Worm (Caenorhabditis elegans) whole organism, dauer: ENCODE results near the gene Y39G8B.10.

Experiments used
- unc-62 ChIP-seq: sonication (generic microtip); optimal IDR thresholded peaks from 2 replicates; lab custom pipeline; 2017; ENCODE audit warnings: missing biosample characterization, missing genetic modification reagents, missing genetic modification characterization

Y39G8B.10 gene

DNA sequence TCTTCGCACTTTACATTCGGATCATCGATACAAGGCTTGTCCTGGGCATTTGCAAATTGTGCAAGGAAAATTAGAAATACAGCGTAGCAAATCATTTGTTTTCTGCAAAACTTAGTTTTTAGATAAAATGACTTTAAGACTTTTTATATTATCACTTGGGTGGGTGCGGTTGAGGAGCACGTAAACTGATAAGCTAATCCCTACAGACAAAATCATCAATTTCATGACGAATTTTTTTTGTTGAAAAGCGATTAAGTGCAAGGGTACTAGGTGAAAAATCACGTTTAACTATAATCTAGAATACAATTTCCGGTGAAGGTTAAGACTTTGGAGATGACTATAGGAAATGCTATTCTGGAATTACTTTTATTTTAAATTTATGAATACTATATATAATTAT is 14.6 kb upstream of the Y39G8B.10 start, which contains the start of gene F01D5.1:
Gene F01D5.1 (minus strand): TSS at position 105 of the 400 bp plus-strand sequence.
- TF ChIP-seq unc-62 (GFP tag; lab: Kevin White, UChicago) = no peak

DNA sequence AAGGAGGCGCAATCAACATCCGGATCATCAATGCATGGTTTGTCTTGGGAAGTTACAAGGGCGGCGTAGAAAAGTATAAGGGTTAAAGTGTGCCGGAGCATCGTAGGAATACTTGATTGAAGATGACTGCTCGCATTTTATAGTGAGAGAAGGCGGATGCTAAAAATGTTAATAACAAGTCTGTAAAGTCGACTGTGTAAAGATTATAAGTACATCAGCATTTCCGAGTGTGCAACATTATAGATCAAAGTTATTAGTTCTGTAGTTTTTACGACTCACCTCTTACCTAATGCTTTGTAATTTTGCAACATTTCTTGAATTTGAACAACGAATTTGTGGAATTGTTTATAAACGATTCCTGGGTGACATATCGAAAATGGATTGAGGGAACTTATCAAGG is 12.0 kb upstream of the Y39G8B.10 start, which contains the start of gene Y39G8B.7:
Gene Y39G8B.7 (minus strand): TSS at position 101 of the 400 bp plus-strand sequence.
- no peak for TF ChIP-seq unc-62 (GFP tag; lab: Kevin White, UChicago)

DNA sequence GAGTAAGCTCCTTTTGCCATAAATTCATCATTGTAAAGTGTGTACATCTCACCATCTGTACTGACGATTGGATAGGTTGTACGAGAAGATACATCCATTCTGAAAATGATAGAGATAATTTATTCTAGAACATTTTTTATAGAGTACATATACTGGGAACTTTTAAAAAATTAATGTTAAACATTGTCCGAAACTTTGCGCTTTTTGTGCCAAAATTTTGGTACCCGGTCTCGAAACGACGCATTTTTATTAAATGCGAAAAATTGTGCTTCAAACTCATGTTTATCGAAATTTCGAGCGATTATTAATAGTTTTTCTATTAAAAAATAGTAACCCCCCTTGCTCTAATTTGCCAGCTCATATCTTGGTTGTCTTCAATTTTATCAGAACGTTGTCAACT is 8.8 kb upstream of the Y39G8B.10 start, which contains the start of gene Y39G8B.5:
Gene Y39G8B.5 (minus strand): TSS at position 101 of the 400 bp plus-strand sequence.
- TF ChIP-seq unc-62 (GFP tag; lab: Kevin White, UChicago) = no peak

DNA sequence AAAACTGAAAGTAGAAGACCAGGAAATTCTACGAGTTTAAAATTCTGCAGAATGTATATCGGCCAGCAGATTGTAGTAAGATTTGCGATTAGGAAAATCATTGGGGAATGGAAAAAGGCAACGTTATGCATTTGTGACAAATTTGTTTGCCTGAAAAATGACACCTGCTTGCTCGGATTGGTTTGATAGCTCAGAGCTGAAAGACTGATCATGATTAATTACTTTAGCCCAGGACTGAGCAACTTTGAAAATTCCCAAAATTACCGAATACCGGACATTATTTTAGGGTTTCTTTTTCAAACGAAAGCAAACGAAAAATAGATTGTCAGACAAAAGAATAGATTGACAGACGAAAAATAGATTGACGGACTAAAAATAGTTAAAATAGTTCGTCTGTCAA is 1.6 kb upstream of the Y39G8B.10 start, which contains the start of gene sre-47:
Gene sre-47 (minus strand): TSS at position 101 of the 400 bp plus-strand sequence.
- TF ChIP-seq unc-62 (GFP tag; lab: Kevin White, UChicago) = no peak

DNA sequence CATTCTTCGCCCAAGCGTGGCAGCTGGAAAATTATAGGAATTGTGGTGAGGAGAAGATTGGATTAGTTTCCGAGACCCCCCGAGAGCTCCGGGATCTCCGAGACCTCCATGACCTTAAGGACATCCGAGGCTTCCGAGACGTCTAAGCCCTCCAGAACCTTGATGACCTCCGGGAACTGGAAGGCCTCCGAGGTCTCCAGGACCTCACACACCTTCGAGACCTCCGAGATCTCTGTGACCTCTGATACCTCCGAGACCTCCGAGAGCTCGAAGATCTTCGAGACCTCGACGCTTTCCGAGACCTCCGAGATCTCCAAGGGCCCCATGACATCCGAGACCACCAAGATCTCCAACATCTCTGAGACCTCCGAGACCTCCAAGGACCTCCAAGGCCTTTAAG is 668 bp downstream of the Y39G8B.10 start:
- no peak for TF ChIP-seq unc-62 (GFP tag; lab: Kevin White, UChicago)

DNA sequence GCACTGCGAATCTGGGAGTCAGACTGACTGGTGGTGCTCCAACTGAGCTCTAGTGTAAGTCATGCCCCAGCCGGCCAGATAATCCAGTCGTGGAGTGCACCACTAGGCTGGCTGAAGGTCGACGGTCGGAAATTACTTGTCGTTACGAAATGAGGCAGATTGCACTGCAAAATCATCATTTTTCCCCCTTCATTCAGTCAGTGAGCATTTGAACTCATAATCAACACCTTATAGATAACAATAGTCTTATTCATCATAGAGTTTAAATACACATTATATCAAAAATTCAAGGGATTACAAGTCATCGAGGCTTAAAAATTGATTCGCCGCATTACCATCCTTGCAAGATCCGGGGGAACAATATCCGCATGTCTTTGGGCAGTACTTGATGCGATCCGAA is 1.1 kb downstream of the Y39G8B.10 start:
- TF ChIP-seq unc-62 (GFP tag; lab: Kevin White, UChicago) = no peak

DNA sequence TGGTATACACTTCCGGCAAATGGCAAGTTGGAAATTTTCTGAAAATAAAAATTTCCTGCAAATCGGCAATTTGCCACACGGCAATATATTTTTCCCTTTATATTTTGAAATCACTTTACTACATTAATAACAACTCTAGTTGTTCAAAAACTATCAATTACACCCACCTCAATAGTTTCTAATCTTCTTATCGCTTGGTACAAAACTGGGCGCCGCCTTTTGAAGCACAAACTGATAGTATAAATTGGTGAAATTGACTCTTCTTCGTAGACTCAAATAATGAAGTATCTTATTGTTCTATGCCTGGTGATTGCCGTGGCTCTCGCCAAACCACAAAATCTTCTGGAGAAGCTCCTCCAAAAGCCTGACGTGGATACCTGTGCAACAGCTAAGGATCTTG is 1.8 kb downstream of the Y39G8B.10 start, which contains the start of gene Y39G8B.9:
Gene Y39G8B.9 (plus strand): TSS at position 269 of the 400 bp plus-strand sequence.
- no peak for TF ChIP-seq unc-62 (GFP tag; lab: Kevin White, UChicago)

DNA sequence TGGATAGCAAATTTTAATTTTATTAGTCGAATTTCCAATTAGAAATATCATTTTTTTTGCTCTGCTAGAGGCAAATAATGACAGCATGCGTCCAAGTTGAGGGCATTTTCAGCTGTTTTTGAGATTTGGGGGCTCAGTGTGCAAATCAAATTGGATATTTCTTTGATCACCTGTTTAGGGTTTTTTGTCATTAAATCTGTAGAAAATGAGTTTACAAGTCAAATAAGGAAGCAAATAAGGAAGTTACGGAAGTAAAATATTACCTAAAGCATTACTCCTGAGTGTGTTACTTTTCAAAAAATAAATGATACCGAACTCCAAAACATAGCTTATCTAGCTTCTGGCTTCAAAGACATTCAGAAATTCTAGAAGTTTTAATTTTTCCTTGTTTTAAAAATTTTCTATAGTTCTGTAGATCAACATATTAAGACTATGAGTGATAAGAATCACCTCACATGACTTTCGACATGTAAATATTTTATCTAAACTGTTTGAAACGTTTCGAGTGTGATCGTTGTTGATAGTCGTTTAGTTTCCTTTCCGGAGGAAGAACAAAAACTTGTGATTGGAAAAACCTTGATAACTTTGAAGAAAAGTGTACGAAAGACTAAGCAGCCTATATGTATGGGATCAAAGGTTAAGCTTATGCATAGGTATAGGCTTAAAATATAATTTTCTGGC is 2.9 kb downstream of the Y39G8B.10 start, which contains the start of gene sre-48:
Gene sre-48 (minus strand): TSS at position 51 of the 681 bp plus-strand sequence.
- no peak for TF ChIP-seq unc-62 (GFP tag; lab: Kevin White, UChicago)

DNA sequence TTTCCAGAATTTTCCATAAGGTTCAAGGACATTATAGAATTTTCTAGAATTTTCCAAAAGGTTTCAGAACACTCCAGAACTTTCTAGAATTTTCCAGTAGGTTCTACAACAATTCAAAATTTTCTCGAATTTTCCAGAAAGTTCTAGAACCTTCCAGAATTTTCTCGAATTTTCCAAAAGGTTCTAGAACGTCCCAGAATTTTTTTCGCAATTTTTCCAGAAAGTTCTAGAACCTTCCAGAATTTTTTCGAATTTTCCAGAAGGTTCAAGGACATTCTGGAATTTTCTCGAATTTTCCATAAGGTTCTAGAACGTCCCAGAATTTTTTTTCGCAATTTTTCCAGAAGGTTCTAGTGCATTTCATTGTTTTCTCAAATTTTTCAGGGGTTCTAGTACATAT is 5.2 kb downstream of the Y39G8B.10 start:
- no peak for TF ChIP-seq unc-62 (GFP tag; lab: Kevin White, UChicago)

DNA sequence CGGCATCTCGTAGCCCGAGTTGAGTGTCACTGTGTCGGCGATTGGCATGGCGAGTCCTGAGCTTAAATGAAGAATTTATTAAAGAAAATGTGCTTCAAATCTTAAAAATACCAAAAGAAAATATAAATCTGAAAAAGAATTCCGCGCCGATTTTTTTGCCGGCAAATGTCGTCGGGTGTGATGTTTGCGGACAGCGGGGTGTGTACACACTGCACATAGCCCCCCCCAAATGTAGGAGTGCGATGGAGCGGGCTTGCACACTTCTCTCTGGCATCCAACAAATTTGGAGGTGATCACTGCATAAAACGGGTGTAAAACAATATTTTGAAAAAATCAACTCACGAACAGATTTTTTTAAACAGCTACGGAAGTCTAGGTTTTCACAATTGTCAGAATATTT is 6.8 kb downstream of the Y39G8B.10 start, which contains the start of gene Y39G8B.2:
Gene Y39G8B.2 (minus strand): TSS at position 61 of the 400 bp plus-strand sequence.
- TF ChIP-seq unc-62 (GFP tag; lab: Kevin White, UChicago) = no peak

DNA sequence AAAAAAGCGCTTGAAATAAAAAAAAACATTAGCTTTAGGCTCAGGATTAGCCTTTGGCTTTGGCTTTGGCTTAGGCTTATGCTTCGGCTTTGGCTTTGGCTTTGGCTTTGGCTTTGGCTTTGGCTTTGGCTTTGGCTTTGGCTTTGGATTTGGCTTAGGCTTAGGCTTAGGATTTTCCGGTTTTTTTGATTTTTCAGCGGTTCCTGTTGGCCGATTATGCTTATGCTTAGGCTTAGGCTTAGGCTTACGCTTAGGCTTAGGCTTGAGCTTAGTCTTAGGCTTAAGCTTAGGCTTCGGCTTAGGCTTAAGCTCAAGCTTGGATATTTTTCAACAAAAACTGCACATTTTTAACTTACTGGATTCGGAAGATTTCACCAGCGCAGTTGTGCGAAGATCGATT is 8.8 kb downstream of the Y39G8B.10 start:
- TF ChIP-seq unc-62 (GFP tag; lab: Kevin White, UChicago) = no peak

DNA sequence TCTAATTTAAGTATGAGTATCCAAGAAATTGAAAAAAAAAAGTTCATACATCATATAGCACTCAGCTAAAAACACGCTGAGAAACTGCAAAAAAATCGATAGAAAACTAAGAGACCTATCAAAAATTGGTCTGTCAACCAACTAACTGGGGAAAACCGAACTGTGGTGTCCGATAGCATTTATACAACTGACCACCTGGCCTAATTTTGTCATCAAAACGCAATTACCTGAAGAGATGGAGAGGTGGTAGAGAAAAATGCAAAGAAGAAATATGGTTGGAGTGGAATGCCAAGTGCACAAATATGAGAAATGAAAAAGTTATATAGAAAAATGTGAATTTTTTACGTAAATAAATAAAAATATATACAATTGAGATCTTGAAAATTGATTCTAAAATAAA is 9.4 kb downstream of the Y39G8B.10 start, which contains the start of gene Y39G8B.1:
Gene Y39G8B.1 (minus strand): TSS at position 299 of the 400 bp plus-strand sequence.
- TF ChIP-seq unc-62 (GFP tag; lab: Kevin White, UChicago) = no peak

DNA sequence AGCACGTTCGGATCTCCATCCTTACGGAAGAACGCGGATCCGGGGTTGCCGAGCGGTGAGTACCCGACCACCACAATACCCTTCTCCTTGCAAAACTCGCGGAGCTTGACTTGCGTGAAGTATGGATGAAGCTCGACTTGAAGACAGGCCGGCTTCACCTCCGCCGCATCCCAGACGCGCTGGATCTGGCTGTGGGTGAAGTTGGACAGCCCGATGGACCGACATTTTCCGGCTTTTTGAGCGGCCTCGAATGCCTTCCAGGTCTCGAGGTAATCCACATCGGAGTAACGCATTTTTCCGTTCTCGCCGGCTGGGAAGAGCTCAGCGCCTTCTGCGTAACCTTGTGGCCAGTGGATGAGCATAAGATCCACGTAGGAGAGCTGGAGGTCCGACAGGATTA is 10.7 kb downstream of the Y39G8B.10 start:
- TF ChIP-seq unc-62 (GFP tag; lab: Kevin White, UChicago) = no peak

DNA sequence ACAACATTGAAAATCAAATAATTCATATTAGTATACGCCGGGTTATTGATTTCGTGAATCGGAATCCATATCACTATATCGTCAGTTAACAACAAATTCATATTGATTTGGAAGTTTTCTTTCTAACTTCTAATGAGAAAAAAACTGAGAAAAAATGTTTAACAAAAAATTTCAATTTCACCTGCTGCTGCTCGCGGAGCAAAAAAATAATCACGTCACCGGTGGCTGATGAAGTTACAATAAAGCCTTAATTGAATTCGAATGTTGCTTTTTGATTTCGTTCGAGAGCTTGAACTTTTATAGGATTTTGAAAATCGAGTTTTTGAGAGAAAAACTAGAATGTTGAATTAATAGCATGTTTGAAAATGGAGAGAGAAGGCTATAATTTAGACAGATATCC is 13.9 kb downstream of the Y39G8B.10 start, which contains the start of gene sre-43:
Gene sre-43 (minus strand): TSS at position 101 of the 400 bp plus-strand sequence.
- TF ChIP-seq unc-62 (GFP tag; lab: Kevin White, UChicago) = no peak

DNA sequence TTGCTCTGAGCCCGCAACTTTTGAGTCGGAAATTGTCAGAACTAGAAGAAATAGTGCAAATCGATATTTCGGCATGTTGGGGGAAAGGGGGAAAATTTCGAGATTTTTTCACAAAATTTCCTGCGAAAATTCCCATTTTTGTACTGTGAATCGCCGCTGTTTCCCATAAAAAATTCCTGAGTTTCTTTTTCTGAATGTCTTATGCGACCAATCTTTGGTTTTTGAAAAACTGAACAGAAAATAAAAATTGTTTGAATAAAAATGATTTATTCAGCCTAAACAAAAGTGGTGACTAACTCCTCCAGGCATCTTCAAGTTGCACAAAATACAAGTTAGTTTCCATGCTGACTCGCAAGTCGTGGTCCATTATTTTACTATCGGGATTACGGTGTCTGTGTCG is 16.7 kb downstream of the Y39G8B.10 start, which contains the start of gene W07G1.7:
Gene W07G1.7 (minus strand): TSS at position 101 of the 400 bp plus-strand sequence.
- no peak for TF ChIP-seq unc-62 (GFP tag; lab: Kevin White, UChicago)

DNA sequence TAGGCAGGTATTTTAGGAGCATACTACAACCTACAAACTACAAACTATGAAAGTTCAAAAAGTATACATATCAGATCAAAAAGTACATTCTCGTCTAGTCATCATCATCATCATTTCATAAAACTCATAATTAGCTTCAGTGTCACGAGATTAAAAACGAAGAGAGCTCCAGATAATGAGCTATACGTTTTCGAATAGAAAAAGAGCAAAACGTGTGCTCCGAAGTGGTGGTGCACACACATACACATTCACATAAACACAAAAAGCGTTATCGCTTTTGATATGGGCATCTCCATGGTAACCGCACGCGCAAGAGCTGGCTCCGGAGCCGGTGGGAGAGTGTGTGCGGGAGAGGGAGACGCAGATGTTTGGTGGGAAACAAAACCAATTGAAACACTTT is 18.6 kb downstream of the Y39G8B.10 start:
- no peak for TF ChIP-seq unc-62 (GFP tag; lab: Kevin White, UChicago)
